Worm (Caenorhabditis elegans) whole organism, L4 larva: ENCODE data around the gene Y43H11AL.1.

ENCODE experiments used
- R02D3.7 ChIP-seq: fragments of 150-350 bp; sonication (generic microtip); optimal IDR thresholded peaks from 3 replicates; lab custom pipeline; 2014; ENCODE audit warnings: missing biosample characterization, missing genetic modification characterization
- Y105C5A.15 ChIP-seq: fragments of 200-800 bp; sonication (Bioruptor generic); IDR thresholded peaks from 2 replicates; pipeline ENCODE4 v1.3.6; 2022; ENCODE audit warnings: missing genetic modification characterization, missing compliant biosample characterization
- ZK337.2 ChIP-seq: fragments of 200-800 bp; sonication (Bioruptor generic); IDR thresholded peaks from 2 replicates; pipeline ENCODE4 v1.3.6; 2022; ENCODE audit warnings: missing genetic modification reagents, missing genetic modification characterization, missing compliant biosample characterization
- ZK546.5 ChIP-seq, 2 experiments: sonication (generic microtip); optimal IDR thresholded peaks; 2 replicates each; lab custom pipeline; 2017; ENCODE audit warnings: missing biosample characterization in 2 of 2, missing genetic modification characterization in 2 of 2
- aha-1 ChIP-seq: fragments of 150-350 bp; peaks from one replicate; lab custom pipeline; 2014; ENCODE audit warnings: missing biosample characterization, missing genetic modification characterization
- arid-1 ChIP-seq: fragments of 200-800 bp; sonication (Bioruptor generic); conservative IDR thresholded peaks from 2 replicates; pipeline ENCODE4 v1.3.6; 2022; ENCODE audit warnings: missing genetic modification reagents, missing genetic modification characterization, missing compliant biosample characterization
- ceh-62 ChIP-seq: sonication (generic microtip); optimal IDR thresholded peaks from 2 replicates; lab custom pipeline; 2017; ENCODE audit warnings: missing biosample characterization, missing genetic modification characterization
- ceh-82 ChIP-seq: sonication (generic microtip); optimal IDR thresholded peaks from 2 replicates; lab custom pipeline; 2017; ENCODE audit warnings: missing biosample characterization, missing genetic modification characterization
- ces-1 ChIP-seq: fragments of 150-350 bp; sonication (generic microtip); optimal IDR thresholded peaks from 4 replicates; lab custom pipeline; 2014; ENCODE audit warnings: missing biosample characterization, missing genetic modification reagents, missing genetic modification characterization
- cey-2 ChIP-seq: sonication (generic microtip); optimal IDR thresholded peaks from 3 replicates; lab custom pipeline; 2017; ENCODE audit warnings: missing genetic modification characterization, mild to moderate bottlenecking, missing compliant biosample characterization, antibody characterized with exemption, borderline replicate concordance; ENCODE audit not compliant: insufficient read depth
- daf-16 ChIP-seq, 3 experiments: sonication (generic microtip); optimal IDR thresholded peaks; 2 replicates each; lab custom pipeline; 2016 to 2017; ENCODE audit warnings: missing genetic modification characterization in 3 of 3, missing genetic modification reagents in 3 of 3, mild to moderate bottlenecking in 2 of 3, missing compliant biosample characterization in 2 of 3, missing biosample characterization in 1 of 3, moderate library complexity in 1 of 3
- daf-8 ChIP-seq: fragments of 200-800 bp; sonication (Bioruptor generic); IDR thresholded peaks from 2 replicates; pipeline ENCODE4 v1.3.6; 2022; ENCODE audit warnings: missing genetic modification characterization, missing compliant biosample characterization
- dmd-8 ChIP-seq: fragments of 200-800 bp; sonication (Bioruptor generic); IDR thresholded peaks from 2 replicates; pipeline ENCODE4 v1.3.6; 2022; ENCODE audit warnings: missing genetic modification characterization, missing compliant biosample characterization
- duxl-1 ChIP-seq: sonication (generic microtip); optimal IDR thresholded peaks from 2 replicates; lab custom pipeline; 2016; ENCODE audit warnings: mild to moderate bottlenecking, missing genetic modification characterization, moderate library complexity, missing compliant biosample characterization; ENCODE audit not compliant: poor library complexity
- dve-1 ChIP-seq: sonication (generic microtip); optimal IDR thresholded peaks from 2 replicates; lab custom pipeline; 2017; ENCODE audit warnings: antibody characterized with exemption, mild to moderate bottlenecking, missing genetic modification characterization, missing compliant biosample characterization; ENCODE audit not compliant: insufficient read depth
- egl-27 ChIP-seq: sonication (generic microtip); optimal IDR thresholded peaks from 3 replicates; lab custom pipeline; 2017; ENCODE audit warnings: missing biosample characterization, missing genetic modification reagents, missing genetic modification characterization
- fkh-10 ChIP-seq: fragments of 150-350 bp; optimal IDR thresholded peaks from 2 replicates; lab custom pipeline; 2014; ENCODE audit warnings: missing biosample characterization, missing genetic modification reagents, missing genetic modification characterization
- fos-1 ChIP-seq: fragments of 150-350 bp; optimal IDR thresholded peaks from 2 replicates; lab custom pipeline; 2014; ENCODE audit warnings: missing biosample characterization, missing genetic modification characterization
- hlh-30 ChIP-seq: sonication (generic microtip); optimal IDR thresholded peaks from 2 replicates; lab custom pipeline; 2017; ENCODE audit warnings: antibody characterized with exemption, mild to moderate bottlenecking, missing genetic modification characterization, missing compliant biosample characterization; ENCODE audit not compliant: insufficient read depth
- hmg-1.1 ChIP-seq: fragments of 200-800 bp; sonication (Bioruptor generic); IDR thresholded peaks from 2 replicates; pipeline ENCODE4 v1.3.6; 2022; ENCODE audit warnings: missing genetic modification reagents, missing genetic modification characterization, missing compliant biosample characterization
- lin-1 ChIP-seq: fragments of 200-800 bp; sonication (Bioruptor generic); IDR thresholded peaks from 2 replicates; pipeline ENCODE4 v1.3.6; 2022; ENCODE audit warnings: missing genetic modification reagents, missing genetic modification characterization, missing compliant biosample characterization
- lin-15B ChIP-seq: fragments of 150-350 bp; sonication (generic microtip); optimal IDR thresholded peaks from 3 replicates; lab custom pipeline; 2014; ENCODE audit warnings: missing biosample characterization, missing genetic modification characterization
- lin-29 ChIP-seq: fragments of 200-800 bp; sonication (Bioruptor generic); IDR thresholded peaks from 2 replicates; pipeline ENCODE4 v1.3.6; 2022; ENCODE audit warnings: missing genetic modification reagents, missing genetic modification characterization, missing compliant biosample characterization
- lin-38 ChIP-seq: fragments of 200-800 bp; sonication (Bioruptor generic); IDR thresholded peaks from 2 replicates; pipeline ENCODE4 v1.3.6; 2022; ENCODE audit warnings: missing genetic modification reagents, missing genetic modification characterization, missing compliant biosample characterization
- lin-39 ChIP-seq: fragments of 150-350 bp; optimal IDR thresholded peaks from 2 replicates; lab custom pipeline; 2014; ENCODE audit warnings: missing biosample characterization, missing genetic modification reagents, missing genetic modification characterization
- lsy-2 ChIP-seq, 2 experiments: fragments of 150-350 bp in 1 of 2; sonication (generic microtip) in 1 of 2; optimal IDR thresholded peaks; 2 replicates each; lab custom pipeline; 2014 to 2017; ENCODE audit warnings: missing biosample characterization in 2 of 2, missing genetic modification characterization in 2 of 2
- mdt-29 ChIP-seq: fragments of 200-800 bp; sonication (Bioruptor generic); IDR thresholded peaks from 2 replicates; pipeline ENCODE4 v1.3.6; 2022; ENCODE audit warnings: missing genetic modification reagents, missing genetic modification characterization, missing compliant biosample characterization
- mes-2 ChIP-seq: sonication (generic microtip); optimal IDR thresholded peaks from 2 replicates; lab custom pipeline; 2016; ENCODE audit warnings: missing genotype, mild to moderate bottlenecking, missing genetic modification characterization, missing compliant biosample characterization; ENCODE audit not compliant: poor library complexity, severe bottlenecking
- mxl-2 ChIP-seq: fragments of 200-800 bp; sonication (Bioruptor generic); conservative IDR thresholded peaks from 2 replicates; pipeline ENCODE4 v1.3.6; 2022; ENCODE audit warnings: missing genetic modification reagents, missing genetic modification characterization, missing compliant biosample characterization
- mxl-3 ChIP-seq: fragments of 200-800 bp; sonication (Bioruptor generic); optimal IDR thresholded peaks from 2 replicates; lab custom pipeline; 2018; ENCODE audit warnings: mild to moderate bottlenecking, missing genetic modification characterization, missing compliant biosample characterization
- nhr-102 ChIP-seq: sonication (generic microtip); optimal IDR thresholded peaks from 2 replicates; lab custom pipeline; 2016; ENCODE audit warnings: mild to moderate bottlenecking, missing genetic modification characterization, moderate library complexity, missing compliant biosample characterization
- nhr-28 ChIP-seq: fragments of 150-350 bp; optimal IDR thresholded peaks from 2 replicates; lab custom pipeline; 2014; ENCODE audit warnings: missing biosample characterization, missing genetic modification characterization
- nhr-42 ChIP-seq: fragments of 200-800 bp; sonication (Bioruptor generic); IDR thresholded peaks from 2 replicates; pipeline ENCODE4 v1.3.6; 2022; ENCODE audit warnings: missing genetic modification characterization, missing compliant biosample characterization
- nhr-6 ChIP-seq: fragments of 150-350 bp; optimal IDR thresholded peaks from 2 replicates; lab custom pipeline; 2014; ENCODE audit warnings: missing biosample characterization, missing genetic modification characterization
- nhr-76 ChIP-seq: fragments of 150-350 bp; optimal IDR thresholded peaks from 2 replicates; lab custom pipeline; 2014; ENCODE audit warnings: missing biosample characterization, missing genetic modification characterization
- pha-4 ChIP-seq, 2 experiments: fragments of 150-350 bp in 1 of 2; fragments of 200-800 bp in 1 of 2; sonication (Bioruptor generic) in 1 of 2; IDR thresholded peaks in 1 of 2; optimal IDR thresholded peaks in 1 of 2; 2 replicates each; pipeline versions ENCODE4 v1.3.6 to Lab custom; 2014 to 2022; ENCODE audit warnings: missing genetic modification characterization in 2 of 2, missing genetic modification reagents in 2 of 2, missing biosample characterization in 1 of 2, missing compliant biosample characterization in 1 of 2
- php-3 ChIP-seq: fragments of 200-800 bp; sonication (Bioruptor generic); IDR thresholded peaks from 2 replicates; pipeline ENCODE4 v1.3.6; 2022; ENCODE audit warnings: missing genetic modification reagents, missing genetic modification characterization, missing compliant biosample characterization
- pqm-1 ChIP-seq: sonication (generic microtip); optimal IDR thresholded peaks from 2 replicates; lab custom pipeline; 2017; ENCODE audit warnings: missing biosample characterization, missing genetic modification characterization
- rbr-2 ChIP-seq: sonication (generic microtip); optimal IDR thresholded peaks from 2 replicates; lab custom pipeline; 2016; ENCODE audit warnings: missing genotype, missing genetic modification characterization, missing compliant biosample characterization
- set-16 ChIP-seq: fragments of 200-800 bp; sonication (Bioruptor generic); IDR thresholded peaks from 2 replicates; pipeline ENCODE4 v1.3.6; 2022; ENCODE audit warnings: missing genetic modification reagents, missing genetic modification characterization, missing compliant biosample characterization
- snpc-1.2 ChIP-seq: fragments of 200-800 bp; sonication (Bioruptor generic); IDR thresholded peaks from 2 replicates; pipeline ENCODE4 v1.3.6; 2022; ENCODE audit warnings: missing genetic modification reagents, missing genetic modification characterization, missing compliant biosample characterization
- snpc-4 ChIP-seq: fragments of 150-350 bp; optimal IDR thresholded peaks from 2 replicates; lab custom pipeline; 2014; ENCODE audit warnings: missing biosample characterization, missing genetic modification characterization
- tra-1 ChIP-seq: fragments of 200-800 bp; sonication (Bioruptor generic); IDR thresholded peaks from 2 replicates; pipeline ENCODE4 v1.3.6; 2022; ENCODE audit warnings: missing genetic modification reagents, missing genetic modification characterization, missing compliant biosample characterization
- unc-130 ChIP-seq: sonication (generic microtip); optimal IDR thresholded peaks from 2 replicates; lab custom pipeline; 2016; ENCODE audit warnings: missing genetic modification reagents, missing genetic modification characterization, missing compliant biosample characterization
- unc-62 ChIP-seq, 3 experiments: fragments of 150-350 bp in 1 of 3; sonication (generic microtip); optimal IDR thresholded peaks in 2 of 3; peaks in 1 of 3; 1 replicate in 1 of 3; 2 replicates in 2 of 3; lab custom pipeline; 2014 to 2017; ENCODE audit warnings: missing biosample characterization in 3 of 3, missing genetic modification characterization in 3 of 3, missing genetic modification reagents in 3 of 3, missing genotype in 1 of 3
- vab-7 ChIP-seq: fragments of 200-800 bp; sonication (Bioruptor generic); IDR thresholded peaks from 2 replicates; pipeline ENCODE4 v1.3.6; 2022; ENCODE audit warnings: missing genetic modification reagents, missing genetic modification characterization, missing compliant biosample characterization
- zag-1 ChIP-seq: fragments of 150-350 bp; optimal IDR thresholded peaks from 2 replicates; lab custom pipeline; 2014; ENCODE audit warnings: missing biosample characterization, missing genetic modification characterization
- zip-11 ChIP-seq: fragments of 200-800 bp; sonication (Bioruptor generic); IDR thresholded peaks from 2 replicates; pipeline ENCODE4 v1.3.6; 2022; ENCODE audit warnings: missing genetic modification characterization, missing compliant biosample characterization
- zip-2 ChIP-seq: fragments of 150-350 bp; optimal IDR thresholded peaks from 2 replicates; lab custom pipeline; 2014; ENCODE audit warnings: missing biosample characterization, missing genetic modification characterization
- ztf-7 ChIP-seq: fragments of 150-350 bp; optimal IDR thresholded peaks from 2 replicates; lab custom pipeline; 2014; ENCODE audit warnings: missing biosample characterization, missing genetic modification characterization

The Y43H11AL.1 gene

ce11 chrII:221212-221611, 11.3 kb downstream of the Y43H11AL.1 start (continued):
- no peak for TF ChIP-seq ces-1
- no peak for TF ChIP-seq lin-39 (tag; lab: Kevin White, UChicago)
- no peak for TF ChIP-seq lin-15B (tag; lab: Kevin White, UChicago)
- TF ChIP-seq set-16: peak; percentile 86
- no peak for TF ChIP-seq vab-7
- no peak for TF ChIP-seq ztf-7 (tag; lab: Kevin White, UChicago)
- TF ChIP-seq duxl-1 (tag; lab: Kevin White, UChicago): peak; percentile 35
- no peak for TF ChIP-seq ZK337.2 (GFP tag; lab: Robert Waterston, UW)
- TF ChIP-seq daf-8 (GFP tag; lab: Robert Waterston, UW): no peak
- peak; percentile 91 for TF ChIP-seq hmg-1.1 (GFP tag; lab: Robert Waterston, UW)
- no peak for TF ChIP-seq ceh-62 (tag; lab: Kevin White, UChicago)
- peak; percentile 74 for TF ChIP-seq lin-38
- TF ChIP-seq lin-29: no peak
- no peak for TF ChIP-seq nhr-42
- no peak for TF ChIP-seq zip-2 (tag; lab: Kevin White, UChicago)
- no peak for TF ChIP-seq dmd-8 (GFP tag; lab: Robert Waterston, UW)
- TF ChIP-seq mdt-29 (GFP tag; lab: Robert Waterston, UW): peak; percentile 57; the same call in 1 of the 2 replicates
- no peak for TF ChIP-seq zag-1
- peak; percentile 53 to 74 for TF ChIP-seq lsy-2 (tag; optimal IDR thresholded peaks at IDR 0.05; lab: Kevin White, UChicago)
- 0 out of 2 replicates have a peak, but pooled peaks have one; percentile 41 for TF ChIP-seq lin-1 (GFP tag; lab: Robert Waterston, UW)
- TF ChIP-seq fos-1 (tag; lab: Kevin White, UChicago): no peak
- no peak for TF ChIP-seq arid-1
- TF ChIP-seq fkh-10 (GFP tag; lab: Kevin White, UChicago): no peak
- TF ChIP-seq daf-16 (GFP tag; optimal IDR thresholded peaks at IDR 0.05; lab: Kevin White, UChicago): peak in 1 of 2 experiments; percentile 51
- peak; percentile 24 for TF ChIP-seq daf-16 (tag; optimal IDR thresholded peaks at IDR 0.05; lab: Kevin White, UChicago)
- no peak for TF ChIP-seq ZK546.5 (tag; optimal IDR thresholded peaks at IDR 0.05; lab: Kevin White, UChicago)
- TF ChIP-seq nhr-6 (tag; lab: Kevin White, UChicago): peak; percentile 68
- peak; percentile 86 for TF ChIP-seq nhr-28 (tag; lab: Kevin White, UChicago)
- TF ChIP-seq nhr-102 (tag; lab: Kevin White, UChicago): peak; percentile 23
- no peak for TF ChIP-seq R02D3.7
- peak; percentile 81 for TF ChIP-seq rbr-2 (tag; lab: Kevin White, UChicago)
- TF ChIP-seq pha-4 (GFP tag; IDR thresholded peaks at IDR 0.05; lab: Robert Waterston, UW): peak; percentile 55
- TF ChIP-seq pha-4 (tag; optimal IDR thresholded peaks at IDR 0.05; lab: Kevin White, UChicago): no peak
- TF ChIP-seq nhr-76 (tag; lab: Kevin White, UChicago): no peak
- TF ChIP-seq unc-62 (GFP tag; optimal IDR thresholded peaks at IDR 0.05 in 1 of 2; lab: Kevin White, UChicago): peak in 1 of 2 experiments; percentile 98
- no peak for TF ChIP-seq unc-62 (tag; optimal IDR thresholded peaks at IDR 0.05; lab: Kevin White, UChicago)
- TF ChIP-seq snpc-4 (tag; lab: Kevin White, UChicago): no peak
- no peak for TF ChIP-seq mxl-2
- no peak for TF ChIP-seq ceh-82 (tag; lab: Kevin White, UChicago)
- peak; percentile 99 for TF ChIP-seq aha-1 (tag; lab: Kevin White, UChicago)
- no peak for TF ChIP-seq Y105C5A.15 (GFP tag; lab: Robert Waterston, UW)
- peak; percentile 73 for TF ChIP-seq tra-1 (GFP tag; lab: Robert Waterston, UW)
- no peak for TF ChIP-seq php-3 (GFP tag; lab: Robert Waterston, UW)
- TF ChIP-seq zip-11 (GFP tag; lab: Robert Waterston, UW): no peak
- no peak for TF ChIP-seq pqm-1 (tag; lab: Kevin White, UChicago)
- TF ChIP-seq cey-2 (tag; lab: Kevin White, UChicago): no peak
- peak; percentile 99 for TF ChIP-seq hlh-30 (tag; lab: Kevin White, UChicago)
- TF ChIP-seq snpc-1.2 (GFP tag; lab: Robert Waterston, UW): 0 out of 2 replicates have a peak, but pooled peaks have one; percentile 8
- TF ChIP-seq mxl-3 (GFP tag; lab: Kevin White, UChicago): peak; percentile 91
- TF ChIP-seq mes-2: peak; percentile 64
- no peak for TF ChIP-seq unc-130
- peak; percentile 84 for TF ChIP-seq dve-1 (tag; lab: Kevin White, UChicago)
- TF ChIP-seq egl-27: no peak
